Worm (Caenorhabditis elegans) whole organism, L1 larva: ENCODE data around the gene srt-48.

ENCODE experiments used
- blmp-1 ChIP-seq: fragments of 150-350 bp; optimal IDR thresholded peaks from 2 replicates; lab custom pipeline; 2014; ENCODE audit warnings: missing biosample characterization, missing genetic modification characterization
- ztf-11 ChIP-seq, 2 experiments: sonication (generic microtip); optimal IDR thresholded peaks; 2 replicates each; lab custom pipeline; 2016 to 2017; ENCODE audit warnings: missing genetic modification characterization in 2 of 2, missing biosample characterization in 1 of 2, missing compliant biosample characterization in 1 of 2

DNA sequence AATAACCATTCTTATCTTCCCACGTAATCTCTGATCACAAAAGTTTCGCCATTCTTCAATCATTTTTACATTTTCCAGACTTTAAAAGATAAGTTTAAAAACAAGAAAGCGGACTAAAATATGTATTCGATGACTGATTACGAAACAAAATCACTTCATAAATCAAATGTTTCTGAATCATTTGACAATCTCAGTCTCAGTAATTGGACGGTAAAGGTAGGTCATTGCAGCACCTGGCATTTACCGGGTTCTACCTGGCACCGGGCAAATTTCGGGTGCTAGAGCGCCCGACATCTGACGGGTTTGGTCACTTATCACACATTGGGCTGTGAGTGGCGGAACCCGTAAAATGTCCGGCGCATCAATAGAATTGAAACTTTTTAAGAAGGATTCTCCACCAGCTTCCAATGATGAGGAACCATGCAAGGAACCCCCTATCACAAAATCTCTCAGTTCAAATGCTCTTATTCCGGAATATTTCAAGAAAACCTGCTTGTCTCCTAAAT lies 12.6 kb downstream of the srt-48 start, which contains the start of gene Y41E3.19:
- TF ChIP-seq ztf-11 (tag; optimal IDR thresholded peaks at IDR 0.05; lab: Kevin White, UChicago) (no peak), blmp-1 (no peak)
